Worm (Caenorhabditis elegans) whole organism, L2 larva: Measurements from ENCODE around the gene C15H7.4.

Experiments used
- C34F6.9 ChIP-seq: fragments of 150-350 bp; optimal IDR thresholded peaks from 2 replicates; lab custom pipeline; 2014; ENCODE audit warnings: missing biosample characterization, missing genetic modification characterization
- F13H6.1 ChIP-seq: sonication (generic microtip); optimal IDR thresholded peaks from 2 replicates; lab custom pipeline; 2016; ENCODE audit warnings: missing genetic modification characterization, missing compliant biosample characterization
- R02D3.7 ChIP-seq: fragments of 150-350 bp; optimal IDR thresholded peaks from 2 replicates; lab custom pipeline; 2014; ENCODE audit warnings: missing biosample characterization, missing genetic modification characterization
- ZK546.5 ChIP-seq: sonication (generic microtip); optimal IDR thresholded peaks from 2 replicates; lab custom pipeline; 2017; ENCODE audit warnings: missing biosample characterization, missing genetic modification characterization
- aly-2 ChIP-seq: fragments of 150-350 bp; optimal IDR thresholded peaks from 2 replicates; lab custom pipeline; 2014; ENCODE audit warnings: missing biosample characterization, missing genetic modification characterization
- blmp-1 ChIP-seq: sonication (generic microtip); optimal IDR thresholded peaks from 2 replicates; lab custom pipeline; 2017; ENCODE audit warnings: missing genetic modification characterization, mild to moderate bottlenecking, missing compliant biosample characterization, antibody characterized with exemption, moderate library complexity; ENCODE audit not compliant: insufficient read depth
- crh-2 ChIP-seq: sonication (generic microtip); optimal IDR thresholded peaks from 2 replicates; lab custom pipeline; 2017; ENCODE audit warnings: missing biosample characterization, missing genetic modification characterization
- dmd-4 ChIP-seq: sonication (generic microtip); optimal IDR thresholded peaks from 2 replicates; lab custom pipeline; 2017; ENCODE audit warnings: missing biosample characterization, missing genetic modification characterization
- egl-27 ChIP-seq: sonication (generic microtip); optimal IDR thresholded peaks from 3 replicates; lab custom pipeline; 2017; ENCODE audit warnings: missing biosample characterization, missing genetic modification reagents, missing genetic modification characterization
- elt-1 ChIP-seq: fragments of 150-350 bp; optimal IDR thresholded peaks from 2 replicates; lab custom pipeline; 2014; ENCODE audit warnings: missing biosample characterization, missing genetic modification characterization
- fos-1 ChIP-seq: fragments of 150-350 bp; optimal IDR thresholded peaks from 2 replicates; lab custom pipeline; 2014; ENCODE audit warnings: missing biosample characterization, missing genetic modification characterization
- gmeb-1 ChIP-seq: fragments of 150-350 bp; optimal IDR thresholded peaks from 2 replicates; lab custom pipeline; 2014; ENCODE audit warnings: missing biosample characterization, missing genetic modification characterization
- lin-39 ChIP-seq: fragments of 150-350 bp; optimal IDR thresholded peaks from 2 replicates; lab custom pipeline; 2014; ENCODE audit warnings: missing biosample characterization, missing genetic modification reagents, missing genetic modification characterization
- lsy-2 ChIP-seq, 2 experiments: fragments of 150-350 bp in 1 of 2; sonication (generic microtip) in 1 of 2; optimal IDR thresholded peaks; 2 replicates each; lab custom pipeline; 2014 to 2017; ENCODE audit warnings: missing biosample characterization in 2 of 2, missing genetic modification characterization in 2 of 2
- mab-5 ChIP-seq: fragments of 150-350 bp; optimal IDR thresholded peaks from 2 replicates; lab custom pipeline; 2014; ENCODE audit warnings: missing biosample characterization, missing genetic modification characterization
- mdl-1 ChIP-seq, 2 experiments: fragments of 150-350 bp in 1 of 2; sonication (generic microtip) in 1 of 2; optimal IDR thresholded peaks; 2 replicates each; lab custom pipeline; 2017; ENCODE audit warnings: missing biosample characterization in 2 of 2, missing genetic modification characterization in 2 of 2
- nhr-10 ChIP-seq: sonication (generic microtip); optimal IDR thresholded peaks from 2 replicates; lab custom pipeline; 2017; ENCODE audit warnings: missing biosample characterization, missing genetic modification characterization
- nhr-12 ChIP-seq: fragments of 150-350 bp; optimal IDR thresholded peaks from 2 replicates; lab custom pipeline; 2014; ENCODE audit warnings: missing biosample characterization, missing genetic modification characterization
- nhr-129 ChIP-seq: fragments of 150-350 bp; optimal IDR thresholded peaks from 2 replicates; lab custom pipeline; 2014; ENCODE audit warnings: missing biosample characterization, missing genetic modification characterization
- nhr-23 ChIP-seq: fragments of 150-350 bp; optimal IDR thresholded peaks from 2 replicates; lab custom pipeline; 2014; ENCODE audit warnings: missing biosample characterization, missing genetic modification reagents, missing genetic modification characterization
- nhr-237 ChIP-seq: fragments of 150-350 bp; optimal IDR thresholded peaks from 2 replicates; lab custom pipeline; 2014; ENCODE audit warnings: missing biosample characterization, missing genetic modification characterization
- nhr-25 ChIP-seq: fragments of 150-350 bp; sonication (generic microtip); optimal IDR thresholded peaks from 3 replicates; lab custom pipeline; 2014; ENCODE audit warnings: missing biosample characterization, missing genetic modification characterization
- nhr-6 ChIP-seq: fragments of 150-350 bp; optimal IDR thresholded peaks from 2 replicates; lab custom pipeline; 2014; ENCODE audit warnings: missing biosample characterization, missing genetic modification characterization
- nhr-77 ChIP-seq: fragments of 150-350 bp; optimal IDR thresholded peaks from 2 replicates; lab custom pipeline; 2014; ENCODE audit warnings: missing biosample characterization, missing genetic modification characterization
- peb-1 ChIP-seq: fragments of 150-350 bp; optimal IDR thresholded peaks from 2 replicates; lab custom pipeline; 2014; ENCODE audit warnings: missing biosample characterization, missing genetic modification characterization
- sem-4 ChIP-seq: fragments of 150-350 bp; optimal IDR thresholded peaks from 2 replicates; lab custom pipeline; 2014; ENCODE audit warnings: missing biosample characterization, missing genetic modification reagents, missing genetic modification characterization
- sma-3 ChIP-seq: sonication (generic microtip); optimal IDR thresholded peaks from 2 replicates; lab custom pipeline; 2016; ENCODE audit warnings: missing genetic modification reagents, missing genetic modification characterization, missing compliant biosample characterization
- sma-9 ChIP-seq, 2 experiments: fragments of 150-350 bp in 1 of 2; sonication (generic microtip) in 1 of 2; optimal IDR thresholded peaks; 2 replicates each; lab custom pipeline; 2014 to 2016; ENCODE audit warnings: missing genetic modification characterization in 2 of 2, mild to moderate bottlenecking in 1 of 2, missing biosample characterization in 1 of 2, missing compliant biosample characterization in 1 of 2, missing genetic modification reagents in 1 of 2, moderate library complexity in 1 of 2
- snpc-4 ChIP-seq: fragments of 150-350 bp; optimal IDR thresholded peaks from 2 replicates; lab custom pipeline; 2014; ENCODE audit warnings: missing biosample characterization, missing genetic modification characterization
- unc-39 ChIP-seq: fragments of 150-350 bp; optimal IDR thresholded peaks from 2 replicates; lab custom pipeline; 2014; ENCODE audit warnings: missing biosample characterization, missing genetic modification characterization
- unc-55 ChIP-seq: fragments of 150-350 bp; sonication (generic microtip); optimal IDR thresholded peaks from 3 replicates; lab custom pipeline; 2014; ENCODE audit warnings: missing biosample characterization, missing genetic modification reagents, missing genetic modification characterization
- ztf-1 ChIP-seq: fragments of 200-800 bp; sonication (Bioruptor generic); conservative IDR thresholded peaks from 2 replicates; pipeline ENCODE4 v1.3.6; 2022; ENCODE audit warnings: missing genetic modification characterization, missing compliant biosample characterization
- ztf-11 ChIP-seq: sonication (generic microtip); optimal IDR thresholded peaks from 2 replicates; lab custom pipeline; 2017; ENCODE audit warnings: missing biosample characterization, missing genetic modification characterization
- ztf-4 ChIP-seq: fragments of 150-350 bp; optimal IDR thresholded peaks from 2 replicates; lab custom pipeline; 2014; ENCODE audit warnings: missing biosample characterization, missing genetic modification characterization

Gene C15H7.4

DNA sequence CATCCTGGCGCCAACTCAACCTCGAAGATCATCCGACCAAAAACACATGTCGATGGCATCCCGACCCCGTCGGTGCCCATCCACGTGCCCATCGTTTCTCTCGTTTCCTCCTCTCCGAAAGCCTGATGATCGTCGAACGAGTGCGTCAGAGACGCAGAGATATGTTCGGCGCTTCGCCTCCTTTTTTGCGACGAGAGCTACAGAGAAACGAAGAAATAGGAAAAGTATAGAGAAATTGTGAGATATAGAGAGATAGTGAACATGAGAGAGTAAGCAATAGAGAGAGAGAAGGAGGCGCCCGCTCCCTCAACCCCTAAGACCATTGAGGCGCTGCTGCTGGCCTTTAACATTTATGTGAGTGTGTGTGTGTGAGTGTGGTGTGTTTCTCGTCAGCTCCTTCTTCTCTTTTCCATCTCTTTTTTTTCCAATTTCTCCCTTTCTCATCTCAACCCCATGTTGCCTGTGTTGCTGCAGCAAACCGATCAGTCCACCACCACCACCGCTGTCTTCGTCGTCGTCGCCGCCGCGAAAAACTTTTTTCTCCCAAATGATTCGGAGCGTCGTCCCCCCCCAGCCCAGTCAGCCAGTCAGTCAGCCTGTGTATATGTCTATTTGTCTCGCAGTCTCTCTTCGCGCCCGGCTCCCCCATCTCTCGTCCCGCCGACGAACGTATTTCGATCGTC is 36.5 kb downstream of the C15H7.4 start, which contains the start of gene hlh-11 (continued):
- peak; percentile 93 for TF ChIP-seq nhr-25 (tag; lab: Kevin White, UChicago)
- peak; percentile 92 for TF ChIP-seq fos-1
- peak; percentile 92 to 98 for TF ChIP-seq mdl-1 (tag; optimal IDR thresholded peaks at IDR 0.05; lab: Kevin White, UChicago)
- TF ChIP-seq sem-4 (tag; lab: Kevin White, UChicago), result peak; percentile 94
- TF ChIP-seq sma-9 (GFP tag; optimal IDR thresholded peaks at IDR 0.05; lab: Kevin White, UChicago), result peak; percentile 98
- TF ChIP-seq sma-9 (tag; optimal IDR thresholded peaks at IDR 0.05; lab: Kevin White, UChicago), result no peak

DNA sequence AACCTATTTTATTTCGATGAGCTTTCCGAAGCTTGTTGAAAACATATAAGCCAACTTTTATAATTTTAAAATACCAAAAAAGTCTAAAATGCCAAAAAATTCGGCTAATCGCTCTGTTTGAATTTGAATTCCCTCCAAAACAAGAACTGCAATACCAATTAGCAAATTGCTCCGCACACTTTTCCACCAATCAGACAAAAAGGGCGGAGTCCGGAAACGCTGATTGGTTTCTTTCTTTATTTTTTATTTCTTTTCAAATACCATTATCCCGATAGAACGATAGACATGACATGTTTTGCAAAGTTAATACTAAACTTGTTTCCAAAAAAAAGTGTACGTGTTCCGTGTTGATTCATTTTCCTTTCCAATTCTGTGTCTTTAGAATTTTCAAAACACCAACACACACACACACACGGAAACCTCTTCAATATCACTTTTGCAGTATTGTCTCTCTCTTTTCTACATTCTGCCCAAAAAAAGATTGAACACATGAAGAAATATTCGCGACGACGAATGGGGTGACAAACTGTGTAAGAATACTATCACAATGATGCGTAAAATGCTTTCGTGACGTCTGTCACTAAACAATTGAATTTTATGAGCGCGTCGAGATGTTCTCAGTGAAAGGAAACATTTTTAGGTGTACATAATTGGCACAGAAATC is 38.0 kb downstream of the C15H7.4 start:
- no peak for TF ChIP-seq mdl-1 (tag; optimal IDR thresholded peaks at IDR 0.05; lab: Kevin White, UChicago)
- TF ChIP-seq sma-9 (GFP tag; optimal IDR thresholded peaks at IDR 0.05; lab: Kevin White, UChicago), result peak; percentile 11
- TF ChIP-seq sma-9 (tag; optimal IDR thresholded peaks at IDR 0.05; lab: Kevin White, UChicago), result no peak
- no peak for TF ChIP-seq aly-2
- no peak for TF ChIP-seq unc-39 (tag; lab: Kevin White, UChicago)
- TF ChIP-seq nhr-25 (tag; lab: Kevin White, UChicago), result peak; percentile 39
- no peak for TF ChIP-seq nhr-10
- TF ChIP-seq elt-1 (tag; lab: Kevin White, UChicago), result no peak
- TF ChIP-seq ztf-4 (tag; lab: Kevin White, UChicago), result no peak
- no peak for TF ChIP-seq ztf-1 (GFP tag; lab: Robert Waterston, UW)
- no peak for TF ChIP-seq gmeb-1 (tag; lab: Kevin White, UChicago)
- TF ChIP-seq nhr-237 (tag; lab: Kevin White, UChicago), result no peak
- TF ChIP-seq nhr-6 (tag; lab: Kevin White, UChicago), result no peak
- TF ChIP-seq mab-5 (tag; lab: Kevin White, UChicago), result no peak
- TF ChIP-seq egl-27 (tag; lab: Kevin White, UChicago), result no peak
- TF ChIP-seq R02D3.7 (tag; lab: Kevin White, UChicago), result no peak
- peak; percentile 1 for TF ChIP-seq fos-1

DNA sequence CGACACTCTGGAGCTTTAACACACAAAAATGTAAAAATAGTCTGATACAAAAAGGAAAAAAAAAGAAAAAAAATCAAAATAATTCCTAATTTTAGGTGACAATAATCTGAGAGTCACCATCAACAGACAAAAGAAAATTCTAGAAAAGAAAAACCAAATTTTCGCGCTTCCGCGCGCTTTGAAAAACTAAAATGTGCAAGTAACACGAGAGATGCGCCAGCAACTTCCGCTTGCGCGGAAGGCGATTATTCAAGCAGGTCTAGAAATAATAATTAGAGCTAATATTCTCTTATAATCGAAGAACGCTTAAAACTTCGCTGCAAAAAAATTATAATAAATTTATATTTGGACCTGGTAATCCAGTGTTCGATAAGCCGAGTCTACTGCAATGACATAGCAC is 38.8 kb downstream of the C15H7.4 start:
- TF ChIP-seq peb-1 (tag; lab: Kevin White, UChicago) (no peak), nhr-12 (tag; lab: Kevin White, UChicago) (no peak), R02D3.7 (tag; lab: Kevin White, UChicago) (no peak), sma-9 (GFP tag; optimal IDR thresholded peaks at IDR 0.05; lab: Kevin White, UChicago) (no peak), sma-9 (tag; optimal IDR thresholded peaks at IDR 0.05; lab: Kevin White, UChicago) (no peak), ztf-11 (no peak), dmd-4 (tag; lab: Kevin White, UChicago) (no peak), mab-5 (tag; lab: Kevin White, UChicago) (no peak), ZK546.5 (tag; lab: Kevin White, UChicago) (no peak), nhr-10 (no peak), nhr-77 (tag; lab: Kevin White, UChicago) (no peak), blmp-1 (tag; lab: Kevin White, UChicago) (no peak)

DNA sequence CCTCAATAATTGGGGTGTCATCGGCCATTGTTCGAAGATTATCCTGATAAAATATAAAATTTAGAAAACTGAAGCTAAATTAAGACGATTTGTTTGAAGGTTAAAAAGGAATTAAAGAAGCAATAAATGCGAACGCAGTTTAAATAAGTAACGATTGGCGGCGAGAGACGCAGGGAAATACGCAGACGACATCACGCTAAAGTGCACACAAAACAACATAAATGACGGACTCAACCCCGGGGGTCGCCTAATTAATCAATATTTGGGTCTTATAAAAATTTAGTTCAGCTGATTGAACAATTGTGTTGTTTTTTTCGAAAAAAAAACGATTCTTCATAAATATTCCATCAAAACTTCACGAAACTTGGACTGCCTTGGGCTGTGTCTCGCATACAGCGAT is 39.3 kb downstream of the C15H7.4 start, which contains the start of gene hcp-3:
Gene hcp-3, minus strand, starts transcription at position 45 of the 400 bp plus-strand sequence.
- TF ChIP-seq nhr-129 (tag; lab: Kevin White, UChicago), result peak; percentile 42
- TF ChIP-seq sem-4 (tag; lab: Kevin White, UChicago), result peak; percentile 2
- TF ChIP-seq gmeb-1 (tag; lab: Kevin White, UChicago), result peak; percentile 77
- peak; percentile 34 for TF ChIP-seq sma-3 (GFP tag; lab: Kevin White, UChicago)
- no peak for TF ChIP-seq elt-1 (tag; lab: Kevin White, UChicago)
- peak; percentile 50 for TF ChIP-seq C34F6.9 (tag; lab: Kevin White, UChicago)
- no peak for TF ChIP-seq nhr-23 (tag; lab: Kevin White, UChicago)
- peak; percentile 14 for TF ChIP-seq sma-9 (GFP tag; optimal IDR thresholded peaks at IDR 0.05; lab: Kevin White, UChicago)
- no peak for TF ChIP-seq sma-9 (tag; optimal IDR thresholded peaks at IDR 0.05; lab: Kevin White, UChicago)
- peak in 1 of 2 experiments; percentile 66 for TF ChIP-seq lsy-2 (tag; optimal IDR thresholded peaks at IDR 0.05; lab: Kevin White, UChicago)
- peak; percentile 10 for TF ChIP-seq nhr-25 (tag; lab: Kevin White, UChicago)
- TF ChIP-seq dmd-4 (tag; lab: Kevin White, UChicago), result no peak
- TF ChIP-seq fos-1, result peak; percentile 10
- TF ChIP-seq crh-2 (tag; lab: Kevin White, UChicago), result peak; percentile 59
- peak; percentile 69 for TF ChIP-seq unc-55 (GFP tag; lab: Kevin White, UChicago)
- peak; percentile 26 for TF ChIP-seq F13H6.1
- no peak for TF ChIP-seq snpc-4 (tag; lab: Kevin White, UChicago)
- no peak for TF ChIP-seq lin-39
